Worm (Caenorhabditis elegans) whole organism, late embryonic: Measurements from ENCODE around the gene lin-40.
A peak's percentile ranks its signal among the peaks of the same experiment; 100 is the strongest.

ENCODE experiments used
- C38D4.7 ChIP-seq: fragments of 200-800 bp; sonication (Bioruptor generic); optimal IDR thresholded peaks from 2 replicates; lab custom pipeline; 2018; ENCODE audit warnings: mild to moderate bottlenecking, missing genetic modification characterization, moderate library complexity, missing compliant biosample characterization
- F13H6.1 ChIP-seq: sonication (generic microtip); optimal IDR thresholded peaks from 2 replicates; lab custom pipeline; 2016; ENCODE audit warnings: missing genetic modification characterization, missing compliant biosample characterization
- ceh-14 ChIP-seq: sonication (generic microtip); optimal IDR thresholded peaks from 2 replicates; lab custom pipeline; 2016; ENCODE audit warnings: missing genotype, missing genetic modification characterization, missing compliant biosample characterization
- ceh-18 ChIP-seq: sonication (generic microtip); optimal IDR thresholded peaks from 2 replicates; lab custom pipeline; 2016; ENCODE audit warnings: missing genetic modification characterization, missing compliant biosample characterization
- ceh-2 ChIP-seq: sonication (generic microtip); optimal IDR thresholded peaks from 2 replicates; lab custom pipeline; 2016; ENCODE audit warnings: missing genotype, missing genetic modification characterization, missing compliant biosample characterization
- ceh-22 ChIP-seq: sonication (generic microtip); optimal IDR thresholded peaks from 2 replicates; lab custom pipeline; 2017; ENCODE audit warnings: missing biosample characterization, missing genetic modification characterization
- ceh-24 ChIP-seq: sonication (generic microtip); optimal IDR thresholded peaks from 2 replicates; lab custom pipeline; 2016; ENCODE audit warnings: mild to moderate bottlenecking, missing genetic modification characterization, missing compliant biosample characterization
- ceh-30 ChIP-seq: fragments of 150-350 bp; optimal IDR thresholded peaks from 2 replicates; lab custom pipeline; 2014; ENCODE audit warnings: missing biosample characterization, missing genetic modification characterization
- ceh-31 ChIP-seq: sonication (generic microtip); optimal IDR thresholded peaks from 2 replicates; lab custom pipeline; 2016; ENCODE audit warnings: missing genetic modification characterization, missing compliant biosample characterization
- ceh-48 ChIP-seq: sonication (generic microtip); optimal IDR thresholded peaks from 2 replicates; lab custom pipeline; 2016; ENCODE audit warnings: missing genetic modification characterization, inconsistent platforms, missing compliant biosample characterization
- che-1 ChIP-seq: sonication (generic microtip); optimal IDR thresholded peaks from 2 replicates; lab custom pipeline; 2016; ENCODE audit warnings: mild to moderate bottlenecking, missing genetic modification characterization, missing compliant biosample characterization
- fkh-10 ChIP-seq: fragments of 150-350 bp; optimal IDR thresholded peaks from 2 replicates; lab custom pipeline; 2014; ENCODE audit warnings: missing biosample characterization, missing genetic modification reagents, missing genetic modification characterization
- fkh-6 ChIP-seq: sonication (generic microtip); optimal IDR thresholded peaks from 2 replicates; lab custom pipeline; 2016; ENCODE audit warnings: missing genetic modification characterization, missing compliant biosample characterization
- gmeb-2 ChIP-seq: sonication (generic microtip); optimal IDR thresholded peaks from 2 replicates; lab custom pipeline; 2016; ENCODE audit warnings: missing genetic modification characterization, inconsistent platforms, missing compliant biosample characterization
- hlh-13 ChIP-seq: fragments of 200-800 bp; sonication (Bioruptor generic); optimal IDR thresholded peaks from 2 replicates; lab custom pipeline; 2018; ENCODE audit warnings: mild to moderate bottlenecking, missing genetic modification characterization, missing compliant biosample characterization
- hlh-30 ChIP-seq: sonication (generic microtip); optimal IDR thresholded peaks from 2 replicates; lab custom pipeline; 2017; ENCODE audit warnings: antibody characterized with exemption, missing genetic modification characterization, missing compliant biosample characterization; ENCODE audit not compliant: insufficient read depth
- hlh-6 ChIP-seq: sonication (generic microtip); optimal IDR thresholded peaks from 2 replicates; lab custom pipeline; 2016; ENCODE audit warnings: missing genotype, missing genetic modification characterization, missing compliant biosample characterization
- lin-11 ChIP-seq: fragments of 200-800 bp; sonication (Bioruptor generic); optimal IDR thresholded peaks from 2 replicates; lab custom pipeline; 2018; ENCODE audit warnings: mild to moderate bottlenecking, missing genetic modification characterization, missing compliant biosample characterization
- madf-2 ChIP-seq: sonication (generic microtip); optimal IDR thresholded peaks from 2 replicates; lab custom pipeline; 2017; ENCODE audit warnings: missing genetic modification characterization, missing compliant biosample characterization
- mec-3 ChIP-seq: sonication (generic microtip); optimal IDR thresholded peaks from 2 replicates; lab custom pipeline; 2016; ENCODE audit warnings: borderline replicate concordance, missing genetic modification characterization, missing compliant biosample characterization
- nfya-1 ChIP-seq: sonication (generic microtip); optimal IDR thresholded peaks from 2 replicates; lab custom pipeline; 2017; ENCODE audit warnings: missing genetic modification characterization, mild to moderate bottlenecking, missing compliant biosample characterization, antibody characterized with exemption, moderate library complexity
- nhr-11 ChIP-seq: fragments of 150-350 bp; optimal IDR thresholded peaks from 2 replicates; lab custom pipeline; 2014; ENCODE audit warnings: missing biosample characterization, missing genetic modification characterization
- npax-4 ChIP-seq: sonication (generic microtip); optimal IDR thresholded peaks from 2 replicates; lab custom pipeline; 2016; ENCODE audit warnings: missing genetic modification characterization, missing compliant biosample characterization
- pha-2 ChIP-seq: sonication (generic microtip); optimal IDR thresholded peaks from 2 replicates; lab custom pipeline; 2017; ENCODE audit warnings: mild to moderate bottlenecking, missing genetic modification characterization, missing compliant biosample characterization
- pha-4 ChIP-seq: fragments of 150-350 bp; optimal IDR thresholded peaks from 2 replicates; lab custom pipeline; 2018; ENCODE audit warnings: missing biosample characterization, missing genetic modification reagents, missing genetic modification characterization
- pros-1 ChIP-seq: fragments of 150-350 bp; optimal IDR thresholded peaks from 2 replicates; lab custom pipeline; 2014; ENCODE audit warnings: missing biosample characterization, missing genetic modification reagents, missing genetic modification characterization
- ref-2 ChIP-seq: sonication (generic microtip); optimal IDR thresholded peaks from 2 replicates; lab custom pipeline; 2016; ENCODE audit warnings: missing genetic modification characterization, missing compliant biosample characterization
- sox-4 ChIP-seq: sonication (generic microtip); optimal IDR thresholded peaks from 2 replicates; lab custom pipeline; 2017; ENCODE audit warnings: mild to moderate bottlenecking, missing genetic modification characterization, inconsistent platforms, missing compliant biosample characterization
- tbx-2 ChIP-seq: sonication (generic microtip); optimal IDR thresholded peaks from 2 replicates; lab custom pipeline; 2016; ENCODE audit warnings: missing genetic modification characterization, missing compliant biosample characterization
- tbx-7 ChIP-seq: sonication (generic microtip); optimal IDR thresholded peaks from 2 replicates; lab custom pipeline; 2016; ENCODE audit warnings: missing genotype, missing genetic modification characterization, missing compliant biosample characterization
- ttx-3 ChIP-seq: sonication (generic microtip); optimal IDR thresholded peaks from 2 replicates; lab custom pipeline; 2016; ENCODE audit warnings: missing genetic modification reagents, missing genetic modification characterization, missing compliant biosample characterization
- unc-3 ChIP-seq, 2 experiments: fragments of 200-800 bp in 1 of 2; sonication (Bioruptor generic) in 1 of 2; sonication (generic microtip) in 1 of 2; conservative IDR thresholded peaks in 1 of 2; optimal IDR thresholded peaks in 1 of 2; 2 replicates each; pipeline versions ENCODE4 v1.3.6 to Lab custom; 2016 to 2022; ENCODE audit warnings: missing compliant biosample characterization in 2 of 2, missing genetic modification characterization in 2 of 2, missing genetic modification reagents in 1 of 2
- unc-42 ChIP-seq: sonication (generic microtip); optimal IDR thresholded peaks from 2 replicates; lab custom pipeline; 2016; ENCODE audit warnings: missing genotype, missing genetic modification characterization, missing compliant biosample characterization
- unc-55 ChIP-seq: sonication (generic microtip); optimal IDR thresholded peaks from 2 replicates; lab custom pipeline; 2017; ENCODE audit warnings: missing biosample characterization, missing genetic modification reagents, missing genetic modification characterization
- ztf-16 ChIP-seq: sonication (generic microtip); optimal IDR thresholded peaks from 2 replicates; lab custom pipeline; 2017; ENCODE audit warnings: missing genetic modification characterization, missing compliant biosample characterization

The lin-40 gene

ce11 chrV:3712192-3712591 lies 7.4 kb downstream of the lin-40 start:
- no peak for TF ChIP-seq lin-11 (tag; lab: Kevin White, UChicago)
- TF ChIP-seq che-1 (tag; lab: Kevin White, UChicago) = no peak
- no peak for TF ChIP-seq ceh-14
- no peak for TF ChIP-seq fkh-6 (tag; lab: Kevin White, UChicago)
- TF ChIP-seq tbx-7 (tag; lab: Kevin White, UChicago) = no peak
- no peak for TF ChIP-seq ttx-3 (tag; lab: Kevin White, UChicago)
- TF ChIP-seq ref-2 (tag; lab: Kevin White, UChicago) = no peak
- no peak for TF ChIP-seq ceh-18 (tag; lab: Kevin White, UChicago)
- no peak for TF ChIP-seq npax-4
- no peak for TF ChIP-seq nhr-11
- no peak for TF ChIP-seq ceh-24
- TF ChIP-seq unc-3 (GFP tag; conservative IDR thresholded peaks at IDR 0.05; lab: Robert Waterston, UW) = no peak
- TF ChIP-seq unc-3 (tag; optimal IDR thresholded peaks at IDR 0.05; lab: Kevin White, UChicago) = no peak
- no peak for TF ChIP-seq unc-55 (GFP tag; lab: Kevin White, UChicago)
- TF ChIP-seq nfya-1 (tag; lab: Kevin White, UChicago) = no peak
- TF ChIP-seq unc-42 = no peak
- TF ChIP-seq mec-3 (tag; lab: Kevin White, UChicago) = no peak
- no peak for TF ChIP-seq pha-2 (tag; lab: Kevin White, UChicago)

ce11 chrV:3712955-3713354 lies 8.2 kb downstream of the lin-40 start:
- TF ChIP-seq ceh-48 (tag; lab: Kevin White, UChicago) = peak; percentile 31
- no peak for TF ChIP-seq ceh-2
- TF ChIP-seq, all 69 proteins: peak for 1

- no peak for TF ChIP-seq unc-55 (GFP tag; lab: Kevin White, UChicago)
- TF ChIP-seq lin-11 (tag; lab: Kevin White, UChicago) = no peak
- TF ChIP-seq ztf-16 = no peak
- no peak for TF ChIP-seq sox-4 (tag; lab: Kevin White, UChicago)
- no peak for TF ChIP-seq hlh-13 (GFP tag; lab: Kevin White, UChicago)
- TF ChIP-seq pha-2 (tag; lab: Kevin White, UChicago) = no peak
- TF ChIP-seq ceh-22 = no peak
- TF ChIP-seq ceh-30 (tag; lab: Kevin White, UChicago) = no peak
- TF ChIP-seq fkh-10 (GFP tag; lab: Kevin White, UChicago) = no peak
- TF ChIP-seq hlh-6 (tag; lab: Kevin White, UChicago) = no peak
- no peak for TF ChIP-seq madf-2 (tag; lab: Kevin White, UChicago)
- no peak for TF ChIP-seq pha-4 (tag; lab: Kevin White, UChicago)
- TF ChIP-seq nfya-1 (tag; lab: Kevin White, UChicago) = no peak
- TF ChIP-seq tbx-2 (tag; lab: Kevin White, UChicago) = no peak
- no peak for TF ChIP-seq ceh-48 (tag; lab: Kevin White, UChicago)
- no peak for TF ChIP-seq ceh-24
- TF ChIP-seq ttx-3 (tag; lab: Kevin White, UChicago) = no peak
These were observed 10.0 kb downstream of the lin-40 start for ce11 chrV:3714750-3715149.

- TF ChIP-seq C38D4.7 (GFP tag; lab: Kevin White, UChicago) (no peak), hlh-13 (GFP tag; lab: Kevin White, UChicago) (no peak), ceh-31 (no peak), F13H6.1 (no peak), hlh-30 (no peak), ceh-18 (tag; lab: Kevin White, UChicago) (no peak), pros-1 (tag; lab: Kevin White, UChicago) (no peak), nhr-11 (no peak), nfya-1 (tag; lab: Kevin White, UChicago) (no peak), ztf-16 (no peak), gmeb-2 (tag; lab: Kevin White, UChicago) (no peak)
These were observed 10.8 kb downstream of the lin-40 start, which contains the start of gene nrsn-1 for ce11 chrV:3715488-3716019. Gene nrsn-1 (minus strand): TSS chrV:3715969.
